Worm (Caenorhabditis elegans) whole organism, L1 larva: ENCODE data around the gene F38B7.10.

Experiments
- C04F5.9 ChIP-seq: sonication (generic microtip); optimal IDR thresholded peaks from 2 replicates; lab custom pipeline; 2016; ENCODE audit warnings: missing genetic modification characterization, missing compliant biosample characterization
- aly-2 ChIP-seq: fragments of 150-350 bp; optimal IDR thresholded peaks from 2 replicates; lab custom pipeline; 2014; ENCODE audit warnings: missing biosample characterization, missing genetic modification characterization
- dsc-1 ChIP-seq: sonication (generic microtip); optimal IDR thresholded peaks from 2 replicates; lab custom pipeline; 2016; ENCODE audit warnings: mild to moderate bottlenecking, missing genetic modification characterization, missing compliant biosample characterization
- efl-1 ChIP-seq, 4 experiments: fragments of 150-350 bp; optimal IDR thresholded peaks in 3 of 4; peaks in 1 of 4; 1 replicate in 1 of 4; 2 replicates in 3 of 4; lab custom pipeline; 2014; ENCODE audit warnings: missing biosample characterization in 2 of 4, missing genetic modification characterization in 2 of 4, missing genetic modification reagents in 2 of 4
- efl-3 ChIP-seq: fragments of 200-800 bp; sonication (Bioruptor generic); optimal IDR thresholded peaks from 2 replicates; lab custom pipeline; 2018; ENCODE audit warnings: mild to moderate bottlenecking, missing genetic modification characterization, missing compliant biosample characterization
- fkh-4 ChIP-seq: sonication (generic microtip); optimal IDR thresholded peaks from 2 replicates; lab custom pipeline; 2016; ENCODE audit warnings: missing compliant biosample characterization, missing genetic modification characterization, borderline replicate concordance
- fkh-8 ChIP-seq: sonication (generic microtip); optimal IDR thresholded peaks from 2 replicates; lab custom pipeline; 2016; ENCODE audit warnings: mild to moderate bottlenecking, missing genetic modification characterization, missing compliant biosample characterization
- grh-1 ChIP-seq: fragments of 200-800 bp; sonication (Bioruptor generic); IDR thresholded peaks from 2 replicates; pipeline ENCODE4 v1.3.6; 2022; ENCODE audit warnings: missing genetic modification reagents, missing genetic modification characterization, missing compliant biosample characterization
- jun-1 ChIP-seq: fragments of 150-350 bp; optimal IDR thresholded peaks from 2 replicates; lab custom pipeline; 2014; ENCODE audit warnings: missing biosample characterization, missing genetic modification reagents, missing genetic modification characterization
- lin-15B ChIP-seq: fragments of 150-350 bp; sonication (generic microtip); optimal IDR thresholded peaks from 3 replicates; lab custom pipeline; 2014; ENCODE audit warnings: missing biosample characterization, missing genetic modification characterization
- lir-3 ChIP-seq: sonication (generic microtip); optimal IDR thresholded peaks from 2 replicates; lab custom pipeline; 2016; ENCODE audit warnings: mild to moderate bottlenecking, missing genetic modification characterization, moderate library complexity, missing compliant biosample characterization; ENCODE audit not compliant: poor library complexity
- nhr-12 ChIP-seq: sonication (generic microtip); optimal IDR thresholded peaks from 2 replicates; lab custom pipeline; 2017; ENCODE audit warnings: missing biosample characterization, missing genetic modification characterization
- nhr-71 ChIP-seq: sonication (generic microtip); optimal IDR thresholded peaks from 2 replicates; lab custom pipeline; 2016; ENCODE audit warnings: mild to moderate bottlenecking, missing genetic modification characterization, moderate library complexity, missing compliant biosample characterization
- rnt-1 ChIP-seq: sonication (generic microtip); optimal IDR thresholded peaks from 2 replicates; lab custom pipeline; 2016; ENCODE audit warnings: mild to moderate bottlenecking, missing genetic modification characterization, moderate library complexity, missing compliant biosample characterization
- sptf-1 ChIP-seq: fragments of 150-350 bp; optimal IDR thresholded peaks from 2 replicates; lab custom pipeline; 2014; ENCODE audit warnings: missing biosample characterization, missing genetic modification characterization
- tlp-1 ChIP-seq: fragments of 150-350 bp; optimal IDR thresholded peaks from 2 replicates; lab custom pipeline; 2014; ENCODE audit warnings: missing biosample characterization, missing genetic modification characterization
- unc-130 ChIP-seq: fragments of 150-350 bp; optimal IDR thresholded peaks from 2 replicates; lab custom pipeline; 2017; ENCODE audit warnings: missing biosample characterization, missing genetic modification characterization, inconsistent platforms
- unc-30 ChIP-seq: sonication (generic microtip); optimal IDR thresholded peaks from 2 replicates; lab custom pipeline; 2017; ENCODE audit warnings: missing biosample characterization, missing genetic modification characterization
- unc-86 ChIP-seq: sonication (generic microtip); optimal IDR thresholded peaks from 2 replicates; lab custom pipeline; 2016; ENCODE audit warnings: missing genetic modification characterization, missing compliant biosample characterization
- vab-15 ChIP-seq: sonication (generic microtip); optimal IDR thresholded peaks from 2 replicates; lab custom pipeline; 2017; ENCODE audit warnings: missing genotype, mild to moderate bottlenecking, missing genetic modification characterization, missing compliant biosample characterization
- ztf-4 ChIP-seq: fragments of 150-350 bp; optimal IDR thresholded peaks from 2 replicates; lab custom pipeline; 2014; ENCODE audit warnings: missing biosample characterization, missing genetic modification characterization

F38B7.10 gene

ce11 chrV:11589433-11589832 is 44.1 kb downstream of the F38B7.10 start, which contains the start of gene srx-82:
Gene srx-82 (plus strand): TSS chrV:11589733.
- no peak for TF ChIP-seq unc-130 (tag; lab: Kevin White, UChicago)
- TF ChIP-seq aly-2 (tag; lab: Kevin White, UChicago) = no peak
- TF ChIP-seq jun-1 = no peak
- no peak for TF ChIP-seq nhr-71
- TF ChIP-seq ztf-4 (tag; lab: Kevin White, UChicago) = no peak
- TF ChIP-seq efl-3 (GFP tag; lab: Kevin White, UChicago) = no peak
- TF ChIP-seq grh-1 (GFP tag; lab: Robert Waterston, UW) = no peak
- no peak for TF ChIP-seq C04F5.9 (tag; lab: Kevin White, UChicago)
- no peak for TF ChIP-seq tlp-1 (tag; lab: Kevin White, UChicago)
- no peak for TF ChIP-seq sptf-1 (tag; lab: Kevin White, UChicago)
- no peak for TF ChIP-seq fkh-8 (tag; lab: Kevin White, UChicago)
- no peak for TF ChIP-seq fkh-4 (tag; lab: Kevin White, UChicago)
- TF ChIP-seq, all 84 proteins: peak for 0

- TF ChIP-seq aly-2 (tag; lab: Kevin White, UChicago) (no peak), efl-1 (optimal IDR thresholded peaks at IDR 0.05; lab: Kevin White, UChicago) (no peak), efl-1 (GFP tag; optimal IDR thresholded peaks at IDR 0.05 in 1 of 2; lab: Kevin White, UChicago) (peak in 1 of 2 experiments; percentile 75)
Measured at ce11 chrV:11593427-11593826, 48.1 kb downstream of the F38B7.10 start, which contains the start of gene srx-80. Gene srx-80 (plus strand): TSS chrV:11593727.

DNA sequence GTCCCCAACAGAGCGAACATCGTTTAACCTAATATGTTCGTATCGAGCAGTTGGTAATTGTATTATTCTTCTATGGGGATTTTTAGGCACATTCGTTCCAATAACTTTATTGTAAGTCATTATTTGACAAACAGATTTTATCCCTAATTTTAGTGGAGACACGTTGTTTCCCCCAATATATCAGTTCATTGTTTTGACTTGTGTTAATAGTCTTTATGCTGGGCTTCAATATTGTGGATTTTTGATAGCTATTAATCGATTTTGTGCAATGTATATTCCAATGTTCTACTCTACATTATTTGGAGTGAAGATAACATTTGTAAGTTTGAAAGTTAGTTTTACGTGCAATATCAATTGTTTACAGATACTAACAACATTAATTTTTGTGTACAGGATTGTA is 48.6 kb downstream of the F38B7.10 start:
- TF ChIP-seq unc-30 = no peak
- TF ChIP-seq vab-15 (tag; lab: Kevin White, UChicago) = no peak
- no peak for TF ChIP-seq lin-15B (tag; lab: Kevin White, UChicago)
- TF ChIP-seq dsc-1 (tag; lab: Kevin White, UChicago) = no peak
- TF ChIP-seq rnt-1 (tag; lab: Kevin White, UChicago) = no peak
- no peak for TF ChIP-seq lir-3 (tag; lab: Kevin White, UChicago)
- TF ChIP-seq nhr-12 (tag; lab: Kevin White, UChicago) = no peak
- TF ChIP-seq unc-86 = no peak
